Fruit fly (Drosophila melanogaster) whole organism, embryonic: ENCODE measurements around the gene L2HGDH.

ENCODE experiments used
- Antp ChIP-seq: fragments of 200-800 bp; sonication (Bioruptor generic); optimal IDR thresholded peaks from 3 replicates; lab custom pipeline; 2016; ENCODE audit warnings: missing biosample characterization, missing genetic modification characterization
- Atf6 ChIP-seq: fragments of 200-800 bp; sonication (Bioruptor generic); IDR thresholded peaks from 2 replicates; pipeline ENCODE4 v1.3.6; 2022; ENCODE audit warnings: missing biosample characterization, missing genetic modification characterization
- BEAF-32 ChIP-seq: fragments of 200-800 bp; sonication (Bioruptor generic); optimal IDR thresholded peaks from 3 replicates; lab custom pipeline; 2017; ENCODE audit warnings: missing biosample characterization, missing genetic modification characterization, mild to moderate bottlenecking, moderate library complexity, missing genetic modification reagents
- CG10979 ChIP-seq: fragments of 200-800 bp; sonication (Bioruptor generic); optimal IDR thresholded peaks from 2 replicates; lab custom pipeline; 2018; ENCODE audit warnings: missing biosample characterization, mild to moderate bottlenecking, missing genetic modification characterization, moderate library complexity
- CG11085 ChIP-seq: fragments of 200-800 bp; sonication (Bioruptor generic); IDR thresholded peaks from 2 replicates; pipeline ENCODE4 v1.3.6; 2022; ENCODE audit warnings: missing biosample characterization, missing genetic modification characterization
- CG11560 ChIP-seq: fragments of 200-800 bp; sonication (Bioruptor generic); IDR thresholded peaks from 3 replicates; pipeline ENCODE4 v1.3.6; 2022; ENCODE audit warnings: missing biosample characterization, missing genetic modification characterization
- CG13296 ChIP-seq: fragments of 200-800 bp; sonication (Bioruptor generic); optimal IDR thresholded peaks from 3 replicates; lab custom pipeline; 2018; ENCODE audit warnings: missing biosample characterization, mild to moderate bottlenecking, missing genetic modification characterization
- CG13624 ChIP-seq: fragments of 200-800 bp; sonication (Bioruptor generic); optimal IDR thresholded peaks from 2 replicates; lab custom pipeline; 2016; ENCODE audit warnings: missing biosample characterization, missing genetic modification characterization
- CG13775 ChIP-seq: fragments of 200-800 bp; sonication (Bioruptor generic); optimal IDR thresholded peaks from 3 replicates; lab custom pipeline; 2017; ENCODE audit warnings: missing biosample characterization, mild to moderate bottlenecking, missing genetic modification characterization
- CG14014 ChIP-seq: fragments of 200-800 bp; sonication (Bioruptor generic); IDR thresholded peaks from 2 replicates; pipeline ENCODE4 v1.3.6; 2022; ENCODE audit warnings: missing biosample characterization, missing genetic modification characterization
- CG15601 ChIP-seq: fragments of 200-800 bp; sonication (Bioruptor generic); optimal IDR thresholded peaks from 3 replicates; lab custom pipeline; 2019; ENCODE audit warnings: missing biosample characterization, mild to moderate bottlenecking, missing genetic modification characterization, moderate library complexity
- CG17385 ChIP-seq: fragments of 200-800 bp; sonication (Bioruptor generic); optimal IDR thresholded peaks from 3 replicates; lab custom pipeline; 2018; ENCODE audit warnings: missing biosample characterization, mild to moderate bottlenecking, missing genetic modification characterization
- CG17568 ChIP-seq: fragments of 200-800 bp; sonication (Bioruptor generic); optimal IDR thresholded peaks from 2 replicates; lab custom pipeline; 2018; ENCODE audit warnings: missing biosample characterization, mild to moderate bottlenecking, missing genetic modification characterization, moderate library complexity
- CG18764 ChIP-seq: fragments of 200-800 bp; sonication (Bioruptor generic); optimal IDR thresholded peaks from 3 replicates; lab custom pipeline; 2016; ENCODE audit warnings: missing biosample characterization, missing genetic modification characterization
- CG3281 ChIP-seq: fragments of 200-800 bp; sonication (Bioruptor generic); optimal IDR thresholded peaks from 3 replicates; lab custom pipeline; 2017; ENCODE audit warnings: missing biosample characterization, mild to moderate bottlenecking, missing genetic modification characterization
- CG3847 ChIP-seq: fragments of 200-800 bp; sonication (Bioruptor generic); IDR thresholded peaks from 2 replicates; pipeline ENCODE4 v1.3.6; 2022; ENCODE audit warnings: missing biosample characterization, missing genetic modification characterization
- CG7357 ChIP-seq: fragments of 200-800 bp; sonication (Bioruptor generic); IDR thresholded peaks from 3 replicates; pipeline ENCODE4 v1.3.6; 2022; ENCODE audit warnings: missing biosample characterization, missing genetic modification characterization
- CG7839 ChIP-seq: fragments of 200-800 bp; sonication (Bioruptor generic); optimal IDR thresholded peaks from 3 replicates; lab custom pipeline; 2018; ENCODE audit warnings: missing biosample characterization, mild to moderate bottlenecking, missing genetic modification characterization, moderate library complexity
- CG7963 ChIP-seq: fragments of 200-800 bp; sonication (Bioruptor generic); IDR thresholded peaks from 3 replicates; pipeline ENCODE4 v1.3.6; 2022; ENCODE audit warnings: missing biosample characterization, missing genetic modification characterization; ENCODE audit not compliant: partially characterized antibody
- CG8388 ChIP-seq: fragments of 200-800 bp; sonication (Bioruptor generic); optimal IDR thresholded peaks from 2 replicates; lab custom pipeline; 2019; ENCODE audit warnings: missing biosample characterization, mild to moderate bottlenecking, missing genetic modification characterization, moderate library complexity
- CTCF ChIP-seq: fragments of 200-800 bp; sonication (Bioruptor generic); optimal IDR thresholded peaks from 2 replicates; lab custom pipeline; 2017; ENCODE audit warnings: missing biosample characterization, mild to moderate bottlenecking, missing genetic modification characterization, moderate library complexity
- Camta ChIP-seq: fragments of 200-800 bp; sonication (Bioruptor generic); optimal IDR thresholded peaks from 2 replicates; lab custom pipeline; 2016; ENCODE audit warnings: missing biosample characterization, missing genetic modification characterization
- D ChIP-seq, 2 experiments: fragments of 200-800 bp in 1 of 2; fragments of >200 bp in 1 of 2; sonication (Bioruptor generic) in 1 of 2; optimal IDR thresholded peaks; 2 replicates in 1 of 2; 3 replicates in 1 of 2; lab custom pipeline; 2017; ENCODE audit warnings: mild to moderate bottlenecking in 1 of 2, missing biosample characterization in 1 of 2, missing genetic modification characterization in 1 of 2, missing genetic modification reagents in 1 of 2
- Dbx ChIP-seq: fragments of 200-800 bp; sonication (Bioruptor generic); IDR thresholded peaks from 3 replicates; pipeline ENCODE4 v1.3.6; 2022; ENCODE audit warnings: missing biosample characterization, missing genetic modification characterization
- Dek ChIP-seq: fragments of 200-800 bp; sonication (Bioruptor generic); optimal IDR thresholded peaks from 3 replicates; lab custom pipeline; 2019; ENCODE audit warnings: missing biosample characterization, mild to moderate bottlenecking, missing genetic modification characterization, moderate library complexity
- H2.0 ChIP-seq: fragments of 200-800 bp; sonication (Bioruptor generic); IDR thresholded peaks from 2 replicates; pipeline ENCODE4 v1.3.6; 2022; ENCODE audit warnings: missing biosample characterization, missing genetic modification characterization
- HHEX ChIP-seq: fragments of 200-800 bp; sonication (Bioruptor generic); optimal IDR thresholded peaks from 3 replicates; lab custom pipeline; 2017; ENCODE audit warnings: missing biosample characterization, mild to moderate bottlenecking, missing genetic modification characterization, missing genetic modification reagents
- Lpt ChIP-seq: fragments of >200 bp; optimal IDR thresholded peaks from 2 replicates; lab custom pipeline; 2018; ENCODE audit warnings: missing biosample characterization, missing genetic modification characterization
- NC2α ChIP-seq: fragments of 200-800 bp; sonication (Bioruptor generic); optimal IDR thresholded peaks from 2 replicates; lab custom pipeline; 2016; ENCODE audit warnings: missing biosample characterization, missing genetic modification characterization
- Sry-β ChIP-seq: fragments of 200-800 bp; sonication (Bioruptor generic); optimal IDR thresholded peaks from 2 replicates; lab custom pipeline; 2018; ENCODE audit warnings: missing biosample characterization, mild to moderate bottlenecking, missing genetic modification characterization, moderate library complexity
- Xrp1 ChIP-seq: fragments of 200-800 bp; sonication (Bioruptor generic); IDR thresholded peaks from 2 replicates; pipeline ENCODE4 v1.3.6; 2022; ENCODE audit warnings: missing biosample characterization, missing genetic modification characterization
- bab2 ChIP-seq: fragments of 200-800 bp; sonication (Bioruptor generic); optimal IDR thresholded peaks from 2 replicates; lab custom pipeline; 2016; ENCODE audit warnings: missing biosample characterization, missing genetic modification characterization
- bbx ChIP-seq: fragments of 200-800 bp; sonication (Bioruptor generic); IDR thresholded peaks from 2 replicates; pipeline ENCODE4 v1.3.6; 2022; ENCODE audit warnings: missing biosample characterization, missing genetic modification characterization; ENCODE audit not compliant: partially characterized antibody
- bcd ChIP-seq: fragments of 200-800 bp; sonication (Bioruptor generic); optimal IDR thresholded peaks from 2 replicates; lab custom pipeline; 2017; ENCODE audit warnings: missing biosample characterization, mild to moderate bottlenecking, missing genetic modification characterization
- corto ChIP-seq: fragments of 200-800 bp; sonication (Bioruptor generic); optimal IDR thresholded peaks from 2 replicates; lab custom pipeline; 2016; ENCODE audit warnings: missing biosample characterization, mild to moderate bottlenecking, missing genetic modification characterization, moderate library complexity
- dan ChIP-seq: fragments of 200-800 bp; sonication (Bioruptor generic); IDR thresholded peaks from 2 replicates; pipeline ENCODE4 v1.3.6; 2022; ENCODE audit warnings: missing biosample characterization, missing genetic modification characterization
- gem ChIP-seq: fragments of 200-800 bp; sonication (Bioruptor generic); optimal IDR thresholded peaks from 2 replicates; lab custom pipeline; 2019; ENCODE audit warnings: missing biosample characterization, mild to moderate bottlenecking, missing genetic modification characterization, moderate library complexity
- gsb ChIP-seq: fragments of 200-800 bp; sonication (Bioruptor generic); IDR thresholded peaks from 2 replicates; pipeline ENCODE4 v1.3.6; 2022; ENCODE audit warnings: missing biosample characterization, missing genetic modification characterization
- odd ChIP-seq: fragments of 200-800 bp; sonication (Bioruptor generic); optimal IDR thresholded peaks from 2 replicates; lab custom pipeline; 2017; ENCODE audit warnings: missing biosample characterization, mild to moderate bottlenecking, missing genetic modification characterization
- otp ChIP-seq: fragments of 200-800 bp; sonication (Bioruptor generic); IDR thresholded peaks from 3 replicates; pipeline ENCODE4, ENCODE4 v1.3.6; 2022; ENCODE audit warnings: missing biosample characterization, missing genetic modification characterization
- p53 ChIP-seq: fragments of 200-800 bp; sonication (Bioruptor generic); optimal IDR thresholded peaks from 2 replicates; lab custom pipeline; 2016; ENCODE audit warnings: missing biosample characterization, missing genetic modification characterization
- pho ChIP-seq: fragments of 200-800 bp; sonication (Bioruptor generic); optimal IDR thresholded peaks from 2 replicates; lab custom pipeline; 2016; ENCODE audit warnings: missing biosample characterization, missing genetic modification characterization
- pita ChIP-seq: fragments of 200-800 bp; sonication (Bioruptor generic); optimal IDR thresholded peaks from 2 replicates; lab custom pipeline; 2017; ENCODE audit warnings: missing biosample characterization, mild to moderate bottlenecking, missing genetic modification characterization
- so ChIP-seq: fragments of 200-800 bp; sonication (Bioruptor generic); IDR thresholded peaks from 3 replicates; pipeline ENCODE4 v1.3.6; 2022; ENCODE audit warnings: missing biosample characterization, missing genetic modification characterization
- tna ChIP-seq: fragments of 200-800 bp; sonication (Bioruptor generic); IDR thresholded peaks from 2 replicates; pipeline ENCODE4 v1.3.6; 2022; ENCODE audit warnings: missing biosample characterization, missing genetic modification characterization; ENCODE audit not compliant: partially characterized antibody
- trem ChIP-seq: fragments of 200-800 bp; optimal IDR thresholded peaks from 3 replicates; lab custom pipeline; 2019; ENCODE audit warnings: missing biosample characterization, mild to moderate bottlenecking, missing genetic modification characterization, moderate library complexity
- twi ChIP-seq: fragments of 200-800 bp; optimal IDR thresholded peaks from 2 replicates; lab custom pipeline; 2019; ENCODE audit warnings: missing biosample characterization, mild to moderate bottlenecking, missing genetic modification characterization, moderate library complexity
- zf30C ChIP-seq: fragments of 200-800 bp; sonication (Bioruptor generic); optimal IDR thresholded peaks from 3 replicates; lab custom pipeline; 2018; ENCODE audit warnings: missing biosample characterization, mild to moderate bottlenecking, missing genetic modification characterization
- zfh1 ChIP-seq: fragments of 200-800 bp; sonication (Bioruptor generic); IDR thresholded peaks from 3 replicates; pipeline ENCODE4 v1.3.6; 2022; ENCODE audit warnings: missing biosample characterization, missing genetic modification characterization

The L2HGDH gene

dm6 chr2L:18948065-18948723, 26.1 kb downstream of the L2HGDH start (continued):
- TF ChIP-seq CG7963 = no peak
- no peak for TF ChIP-seq D (optimal IDR thresholded peaks at IDR 0.05; lab: Kevin White, UChicago)
- peak; percentile 79 for TF ChIP-seq D (GFP tag; optimal IDR thresholded peaks at IDR 0.05; lab: Kevin White, UChicago)
- TF ChIP-seq tna (GFP tag; lab: Robert Waterston, UW) = no peak
- no peak for TF ChIP-seq Sry-β (GFP tag; lab: Kevin White, UChicago)
- TF ChIP-seq CG13296 = peak; percentile 49
- no peak for TF ChIP-seq Atf6 (GFP tag; lab: Robert Waterston, UW)
- TF ChIP-seq otp (GFP tag; lab: Robert Waterston, UW) = no peak
- peak; percentile 75 for TF ChIP-seq CG7839 (tag; lab: Kevin White, UChicago)
- TF ChIP-seq HHEX (GFP tag; lab: Kevin White, UChicago) = peak; percentile 13
- no peak for TF ChIP-seq so (GFP tag; lab: Robert Waterston, UW)
- no peak for TF ChIP-seq gsb
- TF ChIP-seq Camta (GFP tag; lab: Kevin White, UChicago) = peak; percentile 46
- TF ChIP-seq CG8388 (GFP tag; lab: Kevin White, UChicago) = peak; percentile 75
- no peak for TF ChIP-seq pita (GFP tag; lab: Kevin White, UChicago)
- no peak for TF ChIP-seq CG14014 (GFP tag; lab: Robert Waterston, UW)
- TF ChIP-seq CG3281 (GFP tag; lab: Kevin White, UChicago) = peak; percentile 3
- 0 out of 3 replicates have a peak, but pooled peaks have one; percentile 39 for TF ChIP-seq zfh1 (GFP tag; lab: Robert Waterston, UW)
- peak; percentile 86 for TF ChIP-seq CG10979 (tag; lab: Kevin White, UChicago)
- TF ChIP-seq CG17385 (GFP tag; lab: Kevin White, UChicago) = peak; percentile 62
- peak; percentile 91 for TF ChIP-seq gem
- TF ChIP-seq CG17568 (GFP tag; lab: Kevin White, UChicago) = peak; percentile 47
- peak; percentile 30 for TF ChIP-seq corto (GFP tag; lab: Kevin White, UChicago)
- TF ChIP-seq CG11085 (GFP tag; lab: Robert Waterston, UW) = no peak
- TF ChIP-seq twi (tag; lab: Kevin White, UChicago) = peak; percentile 36
- peak; percentile 71 for TF ChIP-seq CG7357 (GFP tag; lab: Robert Waterston, UW)
- peak; percentile 63 for TF ChIP-seq Dek (tag; lab: Kevin White, UChicago)
- TF ChIP-seq CG18764 = peak; percentile 18
- TF ChIP-seq bcd = peak; percentile 46
- TF ChIP-seq p53 = no peak
- peak; percentile 28 for TF ChIP-seq trem (tag; lab: Kevin White, UChicago)
- TF ChIP-seq BEAF-32 (GFP tag; lab: Kevin White, UChicago) = no peak
- TF ChIP-seq odd = peak; percentile 66
- peak; percentile 80 for TF ChIP-seq Xrp1 (GFP tag; lab: Robert Waterston, UW)
- TF ChIP-seq Antp = no peak
- no peak for TF ChIP-seq bbx (GFP tag; lab: Robert Waterston, UW)
- TF ChIP-seq bab2 (GFP tag; lab: Kevin White, UChicago) = peak; percentile 22
- TF ChIP-seq Lpt (GFP tag; lab: Kevin White, UChicago) = no peak
- no peak for TF ChIP-seq CG13624 (GFP tag; lab: Kevin White, UChicago)
- 0 out of 2 replicates have a peak, but pooled peaks have one; percentile 10 for TF ChIP-seq H2.0
- TF ChIP-seq CG15601 (tag; lab: Kevin White, UChicago) = peak; percentile 85
- TF ChIP-seq Dbx (GFP tag; lab: Robert Waterston, UW) = 0 out of 3 replicates have a peak, but pooled peaks have one; percentile 7
- peak; percentile 9 for TF ChIP-seq pho (GFP tag; lab: Kevin White, UChicago)
- TF ChIP-seq zf30C = no peak
- TF ChIP-seq CTCF (GFP tag; lab: Kevin White, UChicago) = no peak
- peak; percentile 12 for TF ChIP-seq NC2α
- no peak for TF ChIP-seq dan (GFP tag; lab: Robert Waterston, UW)
- TF ChIP-seq CG11560 = no peak
- TF ChIP-seq CG3847 = 0 out of 2 replicates have a peak, but pooled peaks have one; percentile 14
- TF ChIP-seq CG13775 (GFP tag; lab: Kevin White, UChicago) = peak; percentile 67
